Worm (Caenorhabditis elegans): ENCODE data around the gene F10B5.3.

The F10B5.3 gene

DNA sequence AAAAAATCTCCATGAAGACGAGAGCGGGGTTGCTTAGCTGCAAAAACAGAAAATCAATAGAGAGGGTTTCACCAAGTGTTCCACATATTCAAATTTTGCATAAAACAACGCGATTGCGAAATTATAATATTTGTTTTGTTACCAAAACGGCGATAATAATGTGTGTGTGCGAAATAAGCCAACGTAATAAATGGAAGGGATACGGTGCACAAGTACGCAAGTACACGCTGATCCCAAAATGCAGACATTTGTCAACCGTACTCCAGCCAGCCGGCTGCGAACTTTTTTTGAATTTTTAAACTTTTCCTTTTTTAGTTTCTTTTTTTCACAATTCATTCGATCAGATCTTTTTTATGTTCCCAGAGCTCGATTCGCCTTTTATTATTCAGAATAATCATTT lies 25.0 kb downstream of the F10B5.3 start, which contains the start of gene ire-1 (continued):
- TF ChIP-seq jun-1 (tag; optimal IDR thresholded peaks at IDR 0.05) (no peak), madf-9 (GFP tag; conservative IDR thresholded peaks at IDR 0.05) (no peak), vab-7 (GFP tag; IDR thresholded peaks at IDR 0.05) (no peak), nhr-25 (tag; optimal IDR thresholded peaks at IDR 0.05; ENCODE audit: borderline replicate concordance, insufficient read depth) (no peak), Y48G9A.11 (GFP tag; IDR thresholded peaks at IDR 0.05) (no peak), pqm-1 (tag; optimal IDR thresholded peaks at IDR 0.05) (peak; percentile 23), lin-38 (GFP tag; IDR thresholded peaks at IDR 0.05) (peak; percentile 54), dmd-9 (GFP tag; IDR thresholded peaks at IDR 0.05) (no peak), arid-1 (GFP tag; conservative IDR thresholded peaks at IDR 0.05) (no peak), hmg-1.1 (GFP tag; IDR thresholded peaks at IDR 0.05) (peak; percentile 38; the same call in 1 of the 2 replicates), dpl-1 (GFP tag; optimal IDR thresholded peaks at IDR 0.05) (peak; percentile 69), nhr-28 (tag; optimal IDR thresholded peaks at IDR 0.05) (peak; percentile 49), ctbp-1 (GFP tag; IDR thresholded peaks at IDR 0.05) (no peak), daf-19 (GFP tag; conservative IDR thresholded peaks at IDR 0.05) (0 out of 2 replicates have a peak, but pooled peaks have one; percentile 17), F10B5.3 (tag; optimal IDR thresholded peaks at IDR 0.05) (no peak), T20F7.1 (GFP tag; optimal IDR thresholded peaks at IDR 0.05) (peak; percentile 47), nhr-6 (tag; optimal IDR thresholded peaks at IDR 0.05) (peak; percentile 38), R02D3.7 (tag; optimal IDR thresholded peaks at IDR 0.05) (no peak), duxl-1 (tag; optimal IDR thresholded peaks at IDR 0.05; ENCODE audit: poor library complexity) (no peak), lin-13 (GFP tag; optimal IDR thresholded peaks at IDR 0.05) (peak; percentile 42), ZK546.5 (tag; optimal IDR thresholded peaks at IDR 0.05) (no peak), F26F4.8 (GFP tag; conservative IDR thresholded peaks at IDR 0.05) (no peak), zfp-3 (GFP tag; conservative IDR thresholded peaks at IDR 0.05) (no peak), nhr-237 (tag; optimal IDR thresholded peaks at IDR 0.05) (no peak), ztf-7 (tag; optimal IDR thresholded peaks at IDR 0.05) (peak; percentile 17), unc-130 (GFP tag; optimal IDR thresholded peaks at IDR 0.05) (no peak), unc-62 (GFP tag; optimal IDR thresholded peaks at IDR 0.05 in 1 of 2) (no peak), unc-62 (tag; optimal IDR thresholded peaks at IDR 0.05) (no peak), hlh-11 (tag; optimal IDR thresholded peaks at IDR 0.05) (peak; percentile 44), Y5F2A.4 (GFP tag; optimal IDR thresholded peaks at IDR 0.05) (no peak), dmd-6 (GFP tag; IDR thresholded peaks at IDR 0.05) (peak; percentile 26; the same call in 1 of the 2 replicates), ceh-44 (GFP tag; IDR thresholded peaks at IDR 0.05) (no peak), ceh-20 (GFP tag; IDR thresholded peaks at IDR 0.05) (no peak), nhr-48 (tag; optimal IDR thresholded peaks at IDR 0.05) (no peak), skn-1 (tag; optimal IDR thresholded peaks at IDR 0.05) (no peak)

DNA sequence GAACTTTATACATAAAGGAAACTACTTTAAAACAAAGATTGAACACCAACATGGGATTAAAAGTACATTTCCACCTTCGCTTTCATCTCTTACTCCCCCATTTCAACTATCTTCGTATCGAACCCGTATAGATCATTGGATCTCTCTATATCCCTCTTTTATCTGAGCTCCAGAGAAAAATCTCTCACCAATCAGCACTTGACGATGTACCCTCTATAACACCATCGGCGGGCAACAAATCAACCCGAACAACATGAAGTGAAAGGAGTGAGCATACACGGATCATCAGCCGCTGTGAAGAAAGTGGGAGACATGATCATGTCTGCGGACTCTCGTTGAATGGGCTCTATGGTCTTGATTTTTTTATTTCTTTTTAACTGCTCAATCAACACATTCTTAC lies 32.4 kb downstream of the F10B5.3 start:
- TF ChIP-seq D1046.2 (GFP tag; IDR thresholded peaks at IDR 0.05) (no peak), arid-1 (GFP tag; conservative IDR thresholded peaks at IDR 0.05) (no peak), daf-16 (GFP tag; optimal IDR thresholded peaks at IDR 0.05) (peak in 1 of 2 experiments; percentile 6), daf-16 (tag; optimal IDR thresholded peaks at IDR 0.05) (no peak)

DNA sequence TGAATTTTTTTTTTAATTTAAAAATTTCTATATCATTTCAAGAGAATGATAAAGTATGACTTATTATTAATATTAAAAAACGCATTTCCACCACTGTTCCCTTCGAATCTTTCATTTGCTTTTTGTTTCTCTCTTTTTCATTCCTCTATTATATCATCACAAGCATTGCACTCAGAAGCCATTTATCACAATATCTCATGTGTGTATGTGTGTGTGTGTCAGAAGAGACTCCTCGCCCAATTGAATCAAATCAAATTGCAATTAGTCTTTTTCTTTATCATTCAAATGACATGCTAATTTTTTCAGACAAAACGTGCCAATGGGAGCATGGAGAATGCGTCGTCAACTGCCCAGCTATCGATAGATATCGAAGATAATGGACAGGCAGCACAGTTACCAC lies 33.7 kb downstream of the F10B5.3 start, which contains the start of gene unc-105:
Gene unc-105, plus strand, starts transcription at position 301 of the 400 bp plus-strand sequence.
- TF ChIP-seq rbr-2 (tag; optimal IDR thresholded peaks at IDR 0.05) (no peak), gei-8 (GFP tag; optimal IDR thresholded peaks at IDR 0.05) (no peak), jun-1 (tag; optimal IDR thresholded peaks at IDR 0.05) (no peak), nhr-48 (tag; optimal IDR thresholded peaks at IDR 0.05) (no peak), dmd-9 (GFP tag; IDR thresholded peaks at IDR 0.05) (no peak), vab-7 (GFP tag; IDR thresholded peaks at IDR 0.05) (no peak), dpl-1 (GFP tag; optimal IDR thresholded peaks at IDR 0.05) (no peak), F44E2.7 (GFP tag; IDR thresholded peaks at IDR 0.05) (no peak), pha-4 (GFP tag; IDR thresholded peaks at IDR 0.05) (no peak), pha-4 (tag; optimal IDR thresholded peaks at IDR 0.05) (no peak), Y75B8A.6 (GFP tag; IDR thresholded peaks at IDR 0.05) (no peak), nhr-111 (GFP tag; optimal IDR thresholded peaks at IDR 0.05) (no peak)
